Worm (Caenorhabditis elegans) whole organism, L1 larva: ENCODE data around the gene T21B4.15.

Experiments used
- C04F5.9 ChIP-seq: sonication (generic microtip); optimal IDR thresholded peaks from 2 replicates; lab custom pipeline; 2016; ENCODE audit warnings: missing genetic modification characterization, missing compliant biosample characterization
- C16A3.4 ChIP-seq: fragments of 150-350 bp; optimal IDR thresholded peaks from 2 replicates; lab custom pipeline; 2014; ENCODE audit warnings: missing biosample characterization, missing genetic modification characterization
- C34B4.2 ChIP-seq: sonication (generic microtip); optimal IDR thresholded peaks from 2 replicates; lab custom pipeline; 2017; ENCODE audit warnings: mild to moderate bottlenecking, missing genetic modification characterization, missing compliant biosample characterization
- F16B12.6 ChIP-seq: fragments of 150-350 bp; optimal IDR thresholded peaks from 2 replicates; lab custom pipeline; 2014; ENCODE audit warnings: missing biosample characterization, missing genetic modification characterization
- blmp-1 ChIP-seq: fragments of 150-350 bp; optimal IDR thresholded peaks from 2 replicates; lab custom pipeline; 2014; ENCODE audit warnings: missing biosample characterization, missing genetic modification characterization
- ces-1 ChIP-seq: fragments of 150-350 bp; optimal IDR thresholded peaks from 2 replicates; lab custom pipeline; 2014; ENCODE audit warnings: missing biosample characterization, missing genetic modification reagents, missing genetic modification characterization
- dpl-1 ChIP-seq, 3 experiments: fragments of 150-350 bp in 2 of 3; sonication (generic microtip) in 1 of 3; optimal IDR thresholded peaks; 2 replicates each; lab custom pipeline; 2014 to 2017; ENCODE audit warnings: missing biosample characterization in 3 of 3, missing genetic modification characterization in 3 of 3, missing genetic modification reagents in 3 of 3
- dsc-1 ChIP-seq: sonication (generic microtip); optimal IDR thresholded peaks from 2 replicates; lab custom pipeline; 2016; ENCODE audit warnings: mild to moderate bottlenecking, missing genetic modification characterization, missing compliant biosample characterization
- efl-3 ChIP-seq: fragments of 200-800 bp; sonication (Bioruptor generic); optimal IDR thresholded peaks from 2 replicates; lab custom pipeline; 2018; ENCODE audit warnings: mild to moderate bottlenecking, missing genetic modification characterization, missing compliant biosample characterization
- egl-27 ChIP-seq, 2 experiments: fragments of 150-350 bp in 1 of 2; sonication (generic microtip); optimal IDR thresholded peaks; 3 replicates each; lab custom pipeline; 2017 to 2018; ENCODE audit warnings: missing biosample characterization in 2 of 2, missing genetic modification characterization in 2 of 2, missing genetic modification reagents in 2 of 2
- ets-5 ChIP-seq: fragments of 200-800 bp; sonication (Bioruptor generic); IDR thresholded peaks from 2 replicates; pipeline ENCODE4 v1.3.6; 2022; ENCODE audit warnings: missing genetic modification characterization, missing compliant biosample characterization
- fkh-4 ChIP-seq: sonication (generic microtip); optimal IDR thresholded peaks from 2 replicates; lab custom pipeline; 2016; ENCODE audit warnings: missing compliant biosample characterization, missing genetic modification characterization, borderline replicate concordance
- hlh-17 ChIP-seq: fragments of 200-800 bp; sonication (Bioruptor generic); optimal IDR thresholded peaks from 2 replicates; lab custom pipeline; 2018; ENCODE audit warnings: missing genetic modification characterization, mild to moderate bottlenecking, missing compliant biosample characterization, moderate library complexity, borderline replicate concordance
- jun-1 ChIP-seq: fragments of 150-350 bp; optimal IDR thresholded peaks from 2 replicates; lab custom pipeline; 2014; ENCODE audit warnings: missing biosample characterization, missing genetic modification reagents, missing genetic modification characterization
- lin-14 ChIP-seq: fragments of 200-800 bp; sonication (Bioruptor generic); optimal IDR thresholded peaks from 2 replicates; lab custom pipeline; 2018; ENCODE audit warnings: mild to moderate bottlenecking, missing genetic modification characterization, moderate library complexity, missing compliant biosample characterization
- lin-39 ChIP-seq: fragments of 150-350 bp; optimal IDR thresholded peaks from 2 replicates; lab custom pipeline; 2014; ENCODE audit warnings: missing biosample characterization, missing genetic modification reagents, missing genetic modification characterization
- lsy-2 ChIP-seq, 2 experiments: fragments of 150-350 bp; optimal IDR thresholded peaks; 2 replicates each; lab custom pipeline; 2014; ENCODE audit warnings: missing biosample characterization in 2 of 2, missing genetic modification characterization in 2 of 2
- mab-9 ChIP-seq: fragments of 200-800 bp; sonication (Bioruptor generic); IDR thresholded peaks from 2 replicates; pipeline ENCODE4 v1.3.6; 2022; ENCODE audit warnings: missing genetic modification reagents, missing genetic modification characterization, missing compliant biosample characterization
- mdl-1 ChIP-seq, 2 experiments: fragments of 150-350 bp; optimal IDR thresholded peaks; 2 replicates each; lab custom pipeline; 2014 to 2017; ENCODE audit warnings: missing biosample characterization in 2 of 2, missing genetic modification characterization in 2 of 2, inconsistent platforms in 1 of 2
- mep-1 ChIP-seq: fragments of 150-350 bp; optimal IDR thresholded peaks from 2 replicates; lab custom pipeline; 2014; ENCODE audit warnings: missing biosample characterization, missing genetic modification characterization
- nhr-11 ChIP-seq: fragments of 150-350 bp; optimal IDR thresholded peaks from 2 replicates; lab custom pipeline; 2014; ENCODE audit warnings: missing biosample characterization, missing genetic modification characterization
- nhr-12 ChIP-seq: sonication (generic microtip); optimal IDR thresholded peaks from 2 replicates; lab custom pipeline; 2017; ENCODE audit warnings: missing biosample characterization, missing genetic modification characterization
- nhr-20 ChIP-seq: sonication (generic microtip); optimal IDR thresholded peaks from 2 replicates; lab custom pipeline; 2016; ENCODE audit warnings: mild to moderate bottlenecking, missing genetic modification characterization, missing compliant biosample characterization
- nhr-47 ChIP-seq: sonication (generic microtip); optimal IDR thresholded peaks from 2 replicates; lab custom pipeline; 2016; ENCODE audit warnings: mild to moderate bottlenecking, missing genetic modification characterization, moderate library complexity, missing compliant biosample characterization
- nhr-71 ChIP-seq: sonication (generic microtip); optimal IDR thresholded peaks from 2 replicates; lab custom pipeline; 2016; ENCODE audit warnings: mild to moderate bottlenecking, missing genetic modification characterization, moderate library complexity, missing compliant biosample characterization
- nhr-76 ChIP-seq: sonication (generic microtip); optimal IDR thresholded peaks from 2 replicates; lab custom pipeline; 2017; ENCODE audit warnings: missing biosample characterization, missing genetic modification characterization
- nhr-77 ChIP-seq: fragments of 150-350 bp; optimal IDR thresholded peaks from 2 replicates; lab custom pipeline; 2014; ENCODE audit warnings: missing biosample characterization, missing genetic modification characterization
- pax-3 ChIP-seq: fragments of 200-800 bp; sonication (Bioruptor generic); optimal IDR thresholded peaks from 2 replicates; lab custom pipeline; 2018; ENCODE audit warnings: mild to moderate bottlenecking, missing genetic modification characterization, moderate library complexity, missing compliant biosample characterization
- pqm-1 ChIP-seq: sonication (generic microtip); optimal IDR thresholded peaks from 3 replicates; lab custom pipeline; 2017; ENCODE audit warnings: missing biosample characterization, missing genetic modification characterization
- snu-23 ChIP-seq: sonication (generic microtip); optimal IDR thresholded peaks from 2 replicates; lab custom pipeline; 2016; ENCODE audit warnings: missing genetic modification characterization, missing compliant biosample characterization
- sox-4 ChIP-seq: sonication (generic microtip); optimal IDR thresholded peaks from 2 replicates; lab custom pipeline; 2016; ENCODE audit warnings: missing genetic modification characterization, missing compliant biosample characterization
- sptf-1 ChIP-seq: fragments of 150-350 bp; optimal IDR thresholded peaks from 2 replicates; lab custom pipeline; 2014; ENCODE audit warnings: missing biosample characterization, missing genetic modification characterization
- tbx-2 ChIP-seq: sonication (generic microtip); optimal IDR thresholded peaks from 2 replicates; lab custom pipeline; 2016; ENCODE audit warnings: missing genetic modification characterization, missing compliant biosample characterization
- tlp-1 ChIP-seq: fragments of 150-350 bp; optimal IDR thresholded peaks from 2 replicates; lab custom pipeline; 2014; ENCODE audit warnings: missing biosample characterization, missing genetic modification characterization
- xbp-1 ChIP-seq: sonication (generic microtip); optimal IDR thresholded peaks from 2 replicates; lab custom pipeline; 2016; ENCODE audit warnings: missing genetic modification characterization, missing compliant biosample characterization

Gene T21B4.15

ce11 chrII:12508650-12509049 is 18.6 kb downstream of the T21B4.15 start, which contains the start of gene srh-67:
TSS of gene srh-67 (plus strand) at chrII:12508950.
- TF ChIP-seq mep-1 (no peak), C04F5.9 (tag; lab: Kevin White, UChicago) (no peak), dpl-1 (GFP tag; optimal IDR thresholded peaks at IDR 0.05; lab: Kevin White, UChicago) (no peak), tbx-2 (tag; lab: Kevin White, UChicago) (no peak), lin-39 (no peak), nhr-11 (tag; lab: Kevin White, UChicago) (no peak), blmp-1 (no peak)
- TF ChIP-seq, all 84 proteins: peak for 0

ce11 chrII:12511866-12512265 is 21.9 kb downstream of the T21B4.15 start, which contains the start of gene srh-73:
TSS of gene srh-73 (plus strand) at chrII:12512166.
- no peak for TF ChIP-seq xbp-1
- TF ChIP-seq egl-27 (tag; optimal IDR thresholded peaks at IDR 0.05; lab: Kevin White, UChicago), result no peak
- TF ChIP-seq ces-1 (GFP tag; lab: Kevin White, UChicago), result no peak

ce11 chrII:12514620-12515019 is 24.6 kb downstream of the T21B4.15 start, which contains the start of gene srh-69:
TSS of gene srh-69 (minus strand) at chrII:12514720.
- TF ChIP-seq tbx-2 (tag; lab: Kevin White, UChicago), result no peak
- no peak for TF ChIP-seq nhr-71
- TF ChIP-seq C16A3.4 (tag; lab: Kevin White, UChicago), result no peak
- TF ChIP-seq fkh-4 (tag; lab: Kevin White, UChicago), result no peak
- no peak for TF ChIP-seq nhr-12 (tag; lab: Kevin White, UChicago)
- TF ChIP-seq lin-14, result no peak
- TF ChIP-seq mab-9, result no peak
- TF ChIP-seq dsc-1 (tag; lab: Kevin White, UChicago), result no peak
- TF ChIP-seq nhr-76 (tag; lab: Kevin White, UChicago), result no peak
- TF ChIP-seq ces-1 (GFP tag; lab: Kevin White, UChicago), result no peak
- TF ChIP-seq nhr-47 (tag; lab: Kevin White, UChicago), result no peak
- no peak for TF ChIP-seq jun-1

ce11 chrII:12516313-12516712 is 26.3 kb downstream of the T21B4.15 start, which contains the start of gene srh-61:
TSS of gene srh-61 (minus strand) at chrII:12516413.
- TF ChIP-seq sox-4 (tag; lab: Kevin White, UChicago) (no peak), lin-39 (no peak), F16B12.6 (tag; lab: Kevin White, UChicago) (no peak), tlp-1 (tag; lab: Kevin White, UChicago) (no peak), nhr-77 (tag; lab: Kevin White, UChicago) (no peak)
- TF ChIP-seq, all 84 proteins: peak for 0

- TF ChIP-seq pax-3 (tag; lab: Kevin White, UChicago) (no peak), sptf-1 (tag; lab: Kevin White, UChicago) (no peak), hlh-17 (GFP tag; lab: Kevin White, UChicago) (no peak), ets-5 (GFP tag; lab: Robert Waterston, UW) (no peak), snu-23 (GFP tag; lab: Kevin White, UChicago) (no peak), pqm-1 (tag; lab: Kevin White, UChicago) (no peak), lsy-2 (tag; optimal IDR thresholded peaks at IDR 0.05; lab: Kevin White, UChicago) (no peak), C34B4.2 (no peak), mdl-1 (tag; optimal IDR thresholded peaks at IDR 0.05; lab: Kevin White, UChicago) (no peak), nhr-76 (tag; lab: Kevin White, UChicago) (no peak), efl-3 (no peak), nhr-20 (tag; lab: Kevin White, UChicago) (no peak), lin-14 (no peak)
These were observed 28.0 kb downstream of the T21B4.15 start for ce11 chrII:12518008-12518407.
